Worm (Caenorhabditis elegans) whole organism, L2 larva: ENCODE results near the gene erh-1.

Experiments used
- ama-1 ChIP-seq: fragments of 150-350 bp; optimal IDR thresholded peaks from 2 replicates; lab custom pipeline; 2018; ENCODE audit warnings: inconsistent platforms
- elt-1 ChIP-seq: fragments of 150-350 bp; optimal IDR thresholded peaks from 2 replicates; lab custom pipeline; 2014; ENCODE audit warnings: missing biosample characterization, missing genetic modification characterization
- fos-1 ChIP-seq: fragments of 150-350 bp; optimal IDR thresholded peaks from 2 replicates; lab custom pipeline; 2014; ENCODE audit warnings: missing biosample characterization, missing genetic modification characterization

DNA sequence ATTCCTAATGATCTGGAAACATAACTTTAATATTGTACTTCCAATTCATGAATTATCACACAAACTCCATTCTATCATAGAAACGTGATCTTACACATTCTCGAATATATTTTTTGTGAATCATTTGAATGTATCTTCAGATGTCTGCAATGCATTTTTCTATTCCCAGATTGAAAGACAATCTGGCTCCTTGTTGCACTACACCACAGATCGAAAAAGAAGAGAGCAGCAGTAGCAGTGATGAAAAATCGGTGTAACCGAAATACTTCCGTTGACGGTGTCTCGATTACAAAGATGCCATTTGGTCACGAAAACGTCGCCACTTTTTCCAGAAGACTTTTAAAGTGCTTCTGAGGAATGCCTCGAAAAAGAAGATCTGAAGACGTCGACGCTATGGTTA, 38.9 kb downstream of the erh-1 start, which contains the start of gene degt-1:
- TF ChIP-seq ama-1 (lab: Kevin White, UChicago) = no peak
- no peak for TF ChIP-seq fos-1
- no peak for TF ChIP-seq elt-1 (tag; lab: Kevin White, UChicago)
